Fruit fly (Drosophila melanogaster): Measurements from ENCODE around the gene CG14258.

The CG14258 gene

DNA sequence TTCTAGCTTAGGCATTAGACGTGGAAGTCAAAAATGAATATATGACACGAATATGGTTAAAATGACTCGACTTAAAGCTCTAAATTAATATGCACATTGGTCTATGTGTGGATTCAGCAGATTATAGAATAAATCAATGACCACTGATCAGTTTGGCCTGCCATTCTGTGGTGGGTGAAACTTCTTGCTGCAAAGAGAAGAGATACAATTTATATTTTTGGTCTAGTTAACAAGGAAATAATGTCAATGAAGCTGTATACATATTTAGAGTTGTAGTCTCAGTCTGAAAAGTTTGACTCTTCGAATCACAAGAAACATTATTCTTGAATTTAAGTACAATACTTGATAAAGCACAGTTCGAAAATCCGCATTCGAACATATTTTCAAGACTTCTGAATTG, 27.8 kb upstream of the CG14258 start, which contains the start of gene CG43935:
Gene CG43935, plus strand, starts transcription at position 301 of the 400 bp plus-strand sequence.
- TF ChIP-seq OdsH (GFP tag; optimal IDR thresholded peaks at IDR 0.05) (no peak), fd85E (GFP tag; optimal IDR thresholded peaks at IDR 0.05) (no peak), CG8319 (GFP tag; optimal IDR thresholded peaks at IDR 0.05) (no peak), CG34406 (GFP tag; optimal IDR thresholded peaks at IDR 0.05) (no peak), CG9139 (GFP tag; optimal IDR thresholded peaks at IDR 0.05) (no peak), cyc (GFP tag; optimal IDR thresholded peaks at IDR 0.05) (no peak), spab (GFP tag; optimal IDR thresholded peaks at IDR 0.05) (no peak), CG11762 (GFP tag; optimal IDR thresholded peaks at IDR 0.05; ENCODE audit: insufficient read depth) (no peak)

DNA sequence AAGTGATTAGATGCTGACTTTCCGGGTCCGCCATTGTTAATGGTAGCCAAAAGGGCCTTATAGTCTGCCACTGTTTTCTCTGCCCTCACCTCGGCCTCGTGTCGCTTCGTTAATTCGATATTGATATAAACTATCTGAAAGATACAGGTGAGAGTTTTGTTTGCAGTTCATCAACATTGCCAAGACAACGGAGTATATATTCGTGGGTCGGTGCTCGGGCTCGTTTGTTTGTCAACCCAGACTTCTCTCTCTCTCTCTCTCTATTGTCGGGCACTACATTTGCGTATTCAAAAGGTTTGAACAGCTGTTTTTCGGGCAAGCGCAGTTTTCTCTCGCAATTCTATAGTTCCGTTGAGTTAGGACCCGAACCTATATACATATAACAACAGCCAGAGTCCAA, 25.6 kb upstream of the CG14258 start:
- TF ChIP-seq Sox102F (GFP tag; optimal IDR thresholded peaks at IDR 0.05) (no peak), dsx (GFP tag; optimal IDR thresholded peaks at IDR 0.05; ENCODE audit: poor library complexity, severe bottlenecking) (no peak), Ets21C (GFP tag; optimal IDR thresholded peaks at IDR 0.05) (no peak), CG15336 (GFP tag; IDR thresholded peaks at IDR 0.05) (no peak), Gug (GFP tag; IDR thresholded peaks at IDR 0.05) (no peak), net (GFP tag; optimal IDR thresholded peaks at IDR 0.05) (no peak), fkh (GFP tag; optimal IDR thresholded peaks at IDR 0.05) (peak; percentile 89)

DNA sequence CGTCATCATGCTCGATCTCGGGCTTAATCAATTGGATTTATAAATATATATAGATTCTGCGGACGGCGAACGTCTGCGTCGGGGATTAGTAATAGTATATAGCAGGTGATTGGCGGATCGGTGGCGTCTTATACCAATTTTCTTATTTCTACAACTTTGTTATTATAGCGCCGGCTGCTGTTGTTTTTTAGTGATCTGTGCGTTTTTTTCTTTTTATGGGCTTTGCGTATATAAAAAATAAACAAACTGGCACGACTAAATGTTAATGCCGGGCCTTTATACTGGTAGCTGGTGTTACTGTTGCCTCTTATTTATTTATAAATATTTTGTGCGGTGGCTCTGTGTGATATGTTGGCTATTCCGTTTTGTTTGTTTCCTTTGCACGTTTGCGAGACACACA, 23.7 kb upstream of the CG14258 start:
- peak; percentile 73 for TF ChIP-seq fkh (GFP tag; optimal IDR thresholded peaks at IDR 0.05)
- TF ChIP-seq Met (GFP tag; optimal IDR thresholded peaks at IDR 0.05) = no peak
- no peak for TF ChIP-seq fd85E (GFP tag; optimal IDR thresholded peaks at IDR 0.05)
- TF ChIP-seq Eip78C (GFP tag) = peak; percentile 61
- TF ChIP-seq CG8119 (GFP tag; IDR thresholded peaks at IDR 0.05) = 0 out of 3 replicates have a peak, but pooled peaks have one; percentile 23
- TF ChIP-seq CG34406 (GFP tag; optimal IDR thresholded peaks at IDR 0.05) = no peak
- no peak for TF ChIP-seq achi (GFP tag; optimal IDR thresholded peaks at IDR 0.05)
- no peak for TF ChIP-seq Blimp-1 (GFP tag; optimal IDR thresholded peaks at IDR 0.05)
- no peak for TF ChIP-seq Smox (GFP tag; optimal IDR thresholded peaks at IDR 0.05)
- no peak for TF ChIP-seq Gug (GFP tag; IDR thresholded peaks at IDR 0.05)
- TF ChIP-seq CG6163 (GFP tag; IDR thresholded peaks at IDR 0.05) = peak; percentile 76
- no peak for TF ChIP-seq CG11762 (GFP tag; optimal IDR thresholded peaks at IDR 0.05; ENCODE audit: insufficient read depth)
- TF ChIP-seq Hr4 (GFP tag; optimal IDR thresholded peaks at IDR 0.05) = peak; percentile 3
- no peak for TF ChIP-seq dac (GFP tag; optimal IDR thresholded peaks at IDR 0.05)
- TF ChIP-seq CG8319 (GFP tag; optimal IDR thresholded peaks at IDR 0.05) = no peak
- no peak for TF ChIP-seq salr (GFP tag; optimal IDR thresholded peaks at IDR 0.05)
- peak; percentile 37 for TF ChIP-seq CG6276 (GFP tag; optimal IDR thresholded peaks at IDR 0.05)
- peak; percentile 59; the same call in 2 of the 3 replicates for TF ChIP-seq eg (GFP tag; IDR thresholded peaks at IDR 0.05)
- peak; percentile 26 for TF ChIP-seq CG16779 (tag; optimal IDR thresholded peaks at IDR 0.05)
- peak; percentile 13 for TF ChIP-seq CG9139 (GFP tag; optimal IDR thresholded peaks at IDR 0.05)
- no peak for TF ChIP-seq Hr38 (GFP tag; optimal IDR thresholded peaks at IDR 0.05)
- TF ChIP-seq spab (GFP tag; optimal IDR thresholded peaks at IDR 0.05) = peak; percentile 56
- TF ChIP-seq CG7368 (GFP tag; optimal IDR thresholded peaks at IDR 0.05) = no peak
- no peak for TF ChIP-seq CG10669 (GFP tag; optimal IDR thresholded peaks at IDR 0.05)
- TF ChIP-seq Eip93F (GFP tag; optimal IDR thresholded peaks at IDR 0.05) = no peak
- no peak for TF ChIP-seq CG11294 (GFP tag; IDR thresholded peaks at IDR 0.05)
- peak; percentile 57 for TF ChIP-seq dsx (GFP tag; optimal IDR thresholded peaks at IDR 0.05; ENCODE audit: poor library complexity, severe bottlenecking)
- peak; percentile 63 for TF ChIP-seq CG6808 (GFP tag; optimal IDR thresholded peaks at IDR 0.05)
- no peak; the same call in 1 of the 2 replicates for TF ChIP-seq CG15336 (GFP tag; IDR thresholded peaks at IDR 0.05)
- TF ChIP-seq ss (GFP tag; optimal IDR thresholded peaks at IDR 0.05) = peak; percentile 36 to 44
- TF ChIP-seq CG1621 (tag; optimal IDR thresholded peaks at IDR 0.05) = peak; percentile 38
- peak; percentile 56 for TF ChIP-seq Ets96B (tag; optimal IDR thresholded peaks at IDR 0.05)
- TF ChIP-seq fd59A (GFP tag; optimal IDR thresholded peaks at IDR 0.05) = no peak
- no peak for TF ChIP-seq esn (GFP tag; optimal IDR thresholded peaks at IDR 0.05)
